Fruit fly (Drosophila melanogaster) whole organism, embryonic: ENCODE measurements around the gene Zpr1.

Source experiments
- Awh ChIP-seq: fragments of 200-800 bp; sonication (Bioruptor generic); IDR thresholded peaks from 2 replicates; pipeline ENCODE4, ENCODE4 v1.3.6; 2022; ENCODE audit warnings: missing biosample characterization, missing genetic modification characterization
- CG10147 ChIP-seq: fragments of 200-800 bp; sonication (Bioruptor generic); optimal IDR thresholded peaks from 2 replicates; lab custom pipeline; 2019; ENCODE audit warnings: missing biosample characterization, mild to moderate bottlenecking, missing genetic modification characterization, moderate library complexity
- CG1024 ChIP-seq: fragments of 200-800 bp; sonication (Bioruptor generic); IDR thresholded peaks from 2 replicates; pipeline ENCODE4 v1.3.6; 2022; ENCODE audit warnings: missing biosample characterization, missing genetic modification characterization
- CG11696 ChIP-seq: fragments of 200-800 bp; sonication (Bioruptor generic); IDR thresholded peaks from 2 replicates; pipeline ENCODE4 v1.3.6; 2022; ENCODE audit warnings: missing biosample characterization, missing genetic modification characterization
- CG12155 ChIP-seq: fragments of 200-800 bp; sonication (Bioruptor generic); optimal IDR thresholded peaks from 3 replicates; lab custom pipeline; 2016; ENCODE audit warnings: missing biosample characterization, missing genetic modification characterization
- CG12219 ChIP-seq: fragments of 200-800 bp; sonication (Bioruptor generic); optimal IDR thresholded peaks from 3 replicates; lab custom pipeline; 2018; ENCODE audit warnings: missing biosample characterization, mild to moderate bottlenecking, missing genetic modification characterization
- CG13424 ChIP-seq: fragments of 200-800 bp; sonication (Bioruptor generic); optimal IDR thresholded peaks from 2 replicates; lab custom pipeline; 2019; ENCODE audit warnings: missing biosample characterization, mild to moderate bottlenecking, missing genetic modification characterization, moderate library complexity
- CG13775 ChIP-seq: fragments of 200-800 bp; sonication (Bioruptor generic); optimal IDR thresholded peaks from 3 replicates; lab custom pipeline; 2017; ENCODE audit warnings: missing biosample characterization, mild to moderate bottlenecking, missing genetic modification characterization
- CG15073 ChIP-seq: fragments of 200-800 bp; sonication (Bioruptor generic); optimal IDR thresholded peaks from 2 replicates; lab custom pipeline; 2016; ENCODE audit warnings: missing biosample characterization, missing genetic modification characterization
- CG1529 ChIP-seq: fragments of 200-800 bp; sonication (Bioruptor generic); optimal IDR thresholded peaks from 3 replicates; lab custom pipeline; 2018; ENCODE audit warnings: missing biosample characterization, missing genetic modification characterization
- CG17328 ChIP-seq: fragments of 200-800 bp; sonication (Bioruptor generic); IDR thresholded peaks from 2 replicates; pipeline ENCODE4 v1.3.6; 2022; ENCODE audit warnings: missing biosample characterization, missing genetic modification characterization
- CG17802 ChIP-seq: fragments of 200-800 bp; sonication (Bioruptor generic); optimal IDR thresholded peaks from 2 replicates; lab custom pipeline; 2018; ENCODE audit warnings: missing biosample characterization, mild to moderate bottlenecking, missing genetic modification characterization, moderate library complexity
- CG2199 ChIP-seq: fragments of 200-800 bp; sonication (Bioruptor generic); IDR thresholded peaks from 3 replicates; pipeline ENCODE4 v1.3.6; 2022; ENCODE audit warnings: missing biosample characterization, missing genetic modification characterization
- CG30403 ChIP-seq: fragments of 200-800 bp; sonication (Bioruptor generic); optimal IDR thresholded peaks from 3 replicates; lab custom pipeline; 2016; ENCODE audit warnings: missing biosample characterization, missing genetic modification characterization
- CG4820 ChIP-seq: fragments of 200-800 bp; sonication (Bioruptor generic); optimal IDR thresholded peaks from 3 replicates; lab custom pipeline; 2016; ENCODE audit warnings: missing biosample characterization, missing genetic modification characterization
- CG6175 ChIP-seq: fragments of 200-800 bp; sonication (Bioruptor generic); IDR thresholded peaks from 3 replicates; pipeline ENCODE4 v1.3.6; 2022; ENCODE audit warnings: missing biosample characterization, missing genetic modification characterization
- CG6683 ChIP-seq: fragments of 200-800 bp; sonication (Bioruptor generic); optimal IDR thresholded peaks from 2 replicates; lab custom pipeline; 2017; ENCODE audit warnings: missing biosample characterization, mild to moderate bottlenecking, missing genetic modification characterization, missing genetic modification reagents
- CG7357 ChIP-seq: fragments of 200-800 bp; sonication (Bioruptor generic); IDR thresholded peaks from 3 replicates; pipeline ENCODE4 v1.3.6; 2022; ENCODE audit warnings: missing biosample characterization, missing genetic modification characterization
- CG7372 ChIP-seq: fragments of 200-800 bp; sonication (Bioruptor generic); IDR thresholded peaks from 2 replicates; pipeline ENCODE4 v1.3.6; 2022; ENCODE audit warnings: missing biosample characterization, missing genetic modification characterization
- CG7556 ChIP-seq: fragments of 200-800 bp; sonication (Bioruptor generic); optimal IDR thresholded peaks from 2 replicates; lab custom pipeline; 2017; ENCODE audit warnings: missing biosample characterization, mild to moderate bottlenecking, missing genetic modification characterization
- CG7839 ChIP-seq: fragments of 200-800 bp; sonication (Bioruptor generic); optimal IDR thresholded peaks from 3 replicates; lab custom pipeline; 2018; ENCODE audit warnings: missing biosample characterization, mild to moderate bottlenecking, missing genetic modification characterization, moderate library complexity
- CG8765 ChIP-seq: fragments of 200-800 bp; sonication (Bioruptor generic); IDR thresholded peaks from 2 replicates; pipeline ENCODE4 v1.3.6; 2022; ENCODE audit warnings: missing biosample characterization, missing genetic modification characterization
- Deaf1 ChIP-seq: fragments of 200-800 bp; optimal IDR thresholded peaks from 3 replicates; lab custom pipeline; 2019; ENCODE audit warnings: missing biosample characterization, mild to moderate bottlenecking, missing genetic modification characterization, moderate library complexity
- Dref ChIP-seq: fragments of 200-800 bp; sonication (Bioruptor generic); IDR thresholded peaks from 2 replicates; pipeline ENCODE4 v1.3.6; 2022; ENCODE audit warnings: missing biosample characterization, missing genetic modification characterization
- Ets65A ChIP-seq: fragments of 200-800 bp; sonication (Bioruptor generic); peaks from one replicate; lab custom pipeline; 2016; ENCODE audit warnings: missing biosample characterization, missing genetic modification characterization
- GATAe ChIP-seq: fragments of 200-800 bp; sonication (Bioruptor generic); conservative IDR thresholded peaks from 2 replicates; pipeline ENCODE4 v1.3.6; 2022; ENCODE audit warnings: missing biosample characterization, missing genetic modification characterization
- Hr78 ChIP-seq, 2 experiments: fragments of 200-800 bp in 1 of 2; fragments of >200 bp in 1 of 2; sonication (Bioruptor generic) in 1 of 2; optimal IDR thresholded peaks; 2 replicates each; lab custom pipeline; 2017 to 2019; ENCODE audit warnings: missing biosample characterization in 2 of 2, missing genetic modification characterization in 2 of 2, mild to moderate bottlenecking in 1 of 2, moderate library complexity in 1 of 2
- Optix ChIP-seq: fragments of 200-800 bp; sonication (Bioruptor generic); IDR thresholded peaks from 3 replicates; pipeline ENCODE4 v1.3.6; 2022; ENCODE audit warnings: missing biosample characterization, missing genetic modification characterization
- Rx ChIP-seq: fragments of 200-800 bp; sonication (Bioruptor generic); IDR thresholded peaks from 2 replicates; pipeline ENCODE4 v1.3.6; 2022; ENCODE audit warnings: missing biosample characterization, missing genetic modification characterization
- Sin3A ChIP-seq: fragments of >200 bp; optimal IDR thresholded peaks from 2 replicates; lab custom pipeline; 2018
- Six4 ChIP-seq: fragments of 200-800 bp; sonication (Bioruptor generic); optimal IDR thresholded peaks from 2 replicates; lab custom pipeline; 2016; ENCODE audit warnings: missing biosample characterization, missing genetic modification characterization
- abd-A ChIP-seq: fragments of 200-800 bp; sonication (Bioruptor generic); optimal IDR thresholded peaks from 3 replicates; lab custom pipeline; 2019; ENCODE audit warnings: missing biosample characterization, mild to moderate bottlenecking, missing genetic modification characterization, moderate library complexity
- ato ChIP-seq: fragments of 200-800 bp; sonication (Bioruptor generic); IDR thresholded peaks from 2 replicates; pipeline ENCODE4 v1.3.6; 2022; ENCODE audit warnings: missing biosample characterization, missing genetic modification characterization; ENCODE audit not compliant: partially characterized antibody
- chn ChIP-seq: fragments of 200-800 bp; sonication (Bioruptor generic); optimal IDR thresholded peaks from 2 replicates; lab custom pipeline; 2016; ENCODE audit warnings: missing biosample characterization, missing genetic modification characterization
- dysf ChIP-seq: fragments of 200-800 bp; sonication (Bioruptor generic); IDR thresholded peaks from 3 replicates; pipeline ENCODE4 v1.3.6; 2022; ENCODE audit warnings: missing biosample characterization, missing genetic modification characterization
- esg ChIP-seq: fragments of 200-800 bp; sonication (Bioruptor generic); conservative IDR thresholded peaks from 2 replicates; pipeline ENCODE4 v1.3.6; 2022; ENCODE audit warnings: missing biosample characterization, missing genetic modification characterization
- exex ChIP-seq: fragments of 200-800 bp; sonication (Bioruptor generic); optimal IDR thresholded peaks from 4 replicates; lab custom pipeline; 2018; ENCODE audit warnings: missing biosample characterization, mild to moderate bottlenecking, missing genetic modification characterization, moderate library complexity
- fd64A ChIP-seq: fragments of 200-800 bp; sonication (Bioruptor generic); optimal IDR thresholded peaks from 3 replicates; lab custom pipeline; 2018; ENCODE audit warnings: missing biosample characterization, mild to moderate bottlenecking, missing genetic modification characterization
- ftz-f1 ChIP-seq: fragments of 200-800 bp; sonication (Bioruptor generic); optimal IDR thresholded peaks from 2 replicates; lab custom pipeline; 2016; ENCODE audit warnings: missing biosample characterization, missing genetic modification characterization
- gt ChIP-seq: fragments of 200-800 bp; sonication (Bioruptor generic); IDR thresholded peaks from 2 replicates; pipeline ENCODE4 v1.3.6; 2022; ENCODE audit warnings: missing biosample characterization, missing genetic modification characterization
- hkb ChIP-seq, 2 experiments: fragments of 200-800 bp in 1 of 2; fragments of >200 bp in 1 of 2; sonication (Bioruptor generic) in 1 of 2; IDR thresholded peaks in 1 of 2; optimal IDR thresholded peaks in 1 of 2; 2 replicates each; pipeline versions ENCODE4 v1.3.6 to Lab custom; 2017 to 2022; ENCODE audit warnings: missing biosample characterization in 1 of 2, missing genetic modification characterization in 1 of 2
- lola ChIP-seq, 3 experiments: fragments of >200 bp in 2 of 3; fragments of 200-800 bp in 1 of 3; sonication (Bioruptor generic) in 1 of 3; optimal IDR thresholded peaks; 2 replicates each; lab custom pipeline; 2017 to 2019; ENCODE audit warnings: missing biosample characterization in 3 of 3, missing genetic modification characterization in 3 of 3, mild to moderate bottlenecking in 1 of 3, moderate library complexity in 1 of 3
- mirr ChIP-seq: fragments of 200-800 bp; sonication (Bioruptor generic); optimal IDR thresholded peaks from 3 replicates; lab custom pipeline; 2018; ENCODE audit warnings: missing biosample characterization, mild to moderate bottlenecking, missing genetic modification characterization
- nau ChIP-seq: fragments of 200-800 bp; sonication (Bioruptor generic); optimal IDR thresholded peaks from 3 replicates; lab custom pipeline; 2017; ENCODE audit warnings: missing biosample characterization, mild to moderate bottlenecking, missing genetic modification characterization, missing genetic modification reagents
- pfk ChIP-seq: fragments of 200-800 bp; sonication (Bioruptor generic); optimal IDR thresholded peaks from 2 replicates; lab custom pipeline; 2018; ENCODE audit warnings: missing biosample characterization, mild to moderate bottlenecking, missing genetic modification characterization, moderate library complexity
- sd ChIP-seq: fragments of 200-800 bp; sonication (Bioruptor generic); optimal IDR thresholded peaks from 3 replicates; lab custom pipeline; 2018; ENCODE audit warnings: missing biosample characterization, mild to moderate bottlenecking, missing genetic modification characterization, moderate library complexity
- sens-2 ChIP-seq: fragments of 200-800 bp; sonication (Bioruptor generic); IDR thresholded peaks from 2 replicates; pipeline ENCODE4 v1.3.6; 2022; ENCODE audit warnings: missing biosample characterization, missing genetic modification characterization
- slbo ChIP-seq: fragments of 200-800 bp; sonication (Bioruptor generic); IDR thresholded peaks from 2 replicates; pipeline ENCODE4 v1.3.6; 2022; ENCODE audit warnings: missing biosample characterization, missing genetic modification characterization
- tup ChIP-seq: fragments of 200-800 bp; sonication (Bioruptor generic); optimal IDR thresholded peaks from 2 replicates; lab custom pipeline; 2016; ENCODE audit warnings: missing biosample characterization, mild to moderate bottlenecking, missing genetic modification characterization, moderate library complexity
- wek ChIP-seq: fragments of 200-800 bp; sonication (Bioruptor generic); optimal IDR thresholded peaks from 3 replicates; lab custom pipeline; 2018; ENCODE audit warnings: missing biosample characterization, mild to moderate bottlenecking, missing genetic modification characterization, moderate library complexity

Zpr1 gene

dm6 chrX:9136776-9137550 lies 24.9 kb downstream of the Zpr1 start (continued):
- TF ChIP-seq ato (GFP tag; lab: Robert Waterston, UW) (no peak), Ets65A (peak; percentile 86), Optix (GFP tag; lab: Robert Waterston, UW) (no peak), pfk (no peak), hkb (optimal IDR thresholded peaks at IDR 0.05; lab: Kevin White, UChicago) (no peak), hkb (GFP tag; IDR thresholded peaks at IDR 0.05; lab: Robert Waterston, UW) (peak; percentile 62), CG7357 (GFP tag; lab: Robert Waterston, UW) (no peak), wek (peak; percentile 26), CG13775 (GFP tag; lab: Kevin White, UChicago) (peak; percentile 16), sd (tag; lab: Kevin White, UChicago) (no peak), dysf (peak; percentile 71), esg (GFP tag; lab: Robert Waterston, UW) (peak; percentile 44; the same call in 1 of the 2 replicates), abd-A (tag; lab: Kevin White, UChicago) (no peak), Sin3A (lab: Kevin White, UChicago) (no peak), CG7556 (GFP tag; lab: Kevin White, UChicago) (peak; percentile 12), sens-2 (no peak), CG8765 (GFP tag; lab: Robert Waterston, UW) (no peak), Awh (GFP tag; lab: Robert Waterston, UW) (peak; percentile 57; the same call in 1 of the 2 replicates), CG12219 (GFP tag; lab: Kevin White, UChicago) (peak; percentile 18), CG1529 (GFP tag; lab: Kevin White, UChicago) (peak; percentile 33), chn (GFP tag; lab: Kevin White, UChicago) (peak; percentile 3), fd64A (no peak), slbo (peak; percentile 45), CG6175 (GFP tag; lab: Robert Waterston, UW) (no peak), CG13424 (tag; lab: Kevin White, UChicago) (peak; percentile 49), CG1024 (GFP tag; lab: Robert Waterston, UW) (no peak), CG30403 (GFP tag; lab: Kevin White, UChicago) (peak; percentile 49), CG17328 (GFP tag; lab: Robert Waterston, UW) (peak; percentile 60), Six4 (GFP tag; lab: Kevin White, UChicago) (no peak), CG11696 (GFP tag; lab: Robert Waterston, UW) (no peak), CG17802 (tag; lab: Kevin White, UChicago) (peak; percentile 14), CG6683 (no peak), lola (GFP tag; optimal IDR thresholded peaks at IDR 0.05; lab: Kevin White, UChicago) (peak in 1 of 3 experiments; percentile 41), Rx (no peak), tup (GFP tag; lab: Kevin White, UChicago) (peak; percentile 2), CG10147 (no peak), nau (GFP tag; lab: Kevin White, UChicago) (no peak), CG4820 (GFP tag; lab: Kevin White, UChicago) (peak; percentile 16), gt (GFP tag; lab: Robert Waterston, UW) (no peak), CG7372 (GFP tag; lab: Robert Waterston, UW) (no peak), CG15073 (GFP tag; lab: Kevin White, UChicago) (no peak), GATAe (GFP tag; lab: Robert Waterston, UW) (no peak), mirr (GFP tag; lab: Kevin White, UChicago) (no peak), Dref (GFP tag; lab: Robert Waterston, UW) (no peak), CG12155 (peak; percentile 0), ftz-f1 (GFP tag; lab: Kevin White, UChicago) (no peak), Hr78 (GFP tag; optimal IDR thresholded peaks at IDR 0.05; lab: Kevin White, UChicago) (no peak), CG7839 (tag; lab: Kevin White, UChicago) (peak; percentile 62), CG2199 (GFP tag; lab: Robert Waterston, UW) (no peak), Deaf1 (peak; percentile 11), exex (no peak)
